Fruit fly (Drosophila melanogaster) whole organism, pupa: ENCODE measurements around the gene Atg12.

Experiments
- CG12605 ChIP-seq: fragments of 200-800 bp; sonication (Bioruptor generic); IDR thresholded peaks from 2 replicates; pipeline ENCODE4 v1.3.6; 2022; ENCODE audit warnings: missing biosample characterization, missing genetic modification characterization
- CG17806 ChIP-seq: fragments of 200-800 bp; sonication (Bioruptor generic); optimal IDR thresholded peaks from 2 replicates; lab custom pipeline; 2018; ENCODE audit warnings: missing biosample characterization, mild to moderate bottlenecking, missing genetic modification characterization, moderate library complexity
- CG8301 ChIP-seq: fragments of 200-800 bp; sonication (Bioruptor generic); optimal IDR thresholded peaks from 2 replicates; lab custom pipeline; 2018; ENCODE audit warnings: missing biosample characterization, mild to moderate bottlenecking, missing genetic modification characterization
- EcR ChIP-seq: fragments of 200-800 bp; sonication (Bioruptor generic); optimal IDR thresholded peaks from 3 replicates; lab custom pipeline; 2019; ENCODE audit warnings: missing biosample characterization, missing genetic modification characterization, mild to moderate bottlenecking, moderate library complexity, missing genetic modification reagents

DNA sequence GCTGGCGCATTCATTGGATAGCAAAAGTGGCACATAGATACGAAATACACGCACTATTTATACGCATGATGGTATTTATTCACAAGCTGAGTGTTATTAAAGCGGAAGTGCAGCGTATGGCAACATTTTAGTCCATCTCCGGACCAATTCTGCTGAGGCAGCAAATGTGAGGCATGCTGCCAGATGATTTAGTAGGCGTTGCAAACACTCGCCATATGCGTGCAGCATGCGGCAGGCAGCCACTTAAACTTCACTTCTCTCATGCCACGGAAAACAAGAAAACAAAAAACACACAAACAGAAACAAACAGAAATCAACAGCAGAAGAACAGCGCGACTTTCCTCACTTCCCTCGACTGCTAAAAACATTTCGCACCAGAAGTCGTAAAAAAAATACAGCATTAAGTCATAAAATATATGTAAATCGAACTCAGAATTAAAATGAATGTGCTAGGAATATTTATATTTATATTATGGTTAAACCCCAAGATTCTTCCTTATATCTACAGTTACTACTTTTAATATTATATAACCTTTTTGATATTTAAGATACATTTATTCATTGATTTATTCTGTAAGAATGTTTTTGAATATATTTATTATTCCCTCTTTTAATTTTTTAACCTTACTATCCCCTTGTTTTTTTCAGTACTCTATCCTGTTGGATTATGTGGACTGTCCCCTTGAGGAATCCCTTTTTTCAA lies 37.3 kb upstream of the Atg12 start:
- TF ChIP-seq CG17806, result peak; percentile 59
- TF ChIP-seq EcR (GFP tag; lab: Kevin White, UChicago), result no peak
- TF ChIP-seq CG8301, result no peak
- TF ChIP-seq CG12605 (GFP tag; lab: Robert Waterston, UW), result no peak
